In genomic region chr2L:5547288-5547777, dm6 we compare ENCODE assay signal across 4 fruit fly cellular contexts.
TF ChIP-seq lines count a peak whose summit lies in the region.

No protein-coding gene starts in this region.

- peak; percentile 2 for TF ChIP-seq CTCF in whole organism, embryonic (GFP tag; optimal IDR thresholded peaks at IDR 0.05; lab: Kevin White, UChicago)

TF ChIP-seq in whole organism, adult, 20 proteins besides CTCF, POLR2A, EP300 and RAD21:
- TF ChIP-seq cic (GFP tag; optimal IDR thresholded peaks at IDR 0.05; lab: Kevin White, UChicago) = peak; percentile 96
- TF ChIP-seq bab1 (GFP tag; optimal IDR thresholded peaks at IDR 0.05; lab: Kevin White, UChicago) = no peak
- peak; percentile 10 for TF ChIP-seq CG7045 (GFP tag; optimal IDR thresholded peaks at IDR 0.05; lab: Kevin White, UChicago)
- TF ChIP-seq Crg-1 (GFP tag; optimal IDR thresholded peaks at IDR 0.05; lab: Kevin White, UChicago) = peak; percentile 0
- TF ChIP-seq Mnt (GFP tag; optimal IDR thresholded peaks at IDR 0.05; lab: Kevin White, UChicago) = peak; percentile 5
- TF ChIP-seq ovo (GFP tag; optimal IDR thresholded peaks at IDR 0.05; lab: Kevin White, UChicago) = peak; percentile 7
- TF ChIP-seq CG33017 (tag; optimal IDR thresholded peaks at IDR 0.05; lab: Kevin White, UChicago) = peak; percentile 34
- no peak for TF ChIP-seq cnc (optimal IDR thresholded peaks at IDR 0.05; lab: Kevin White, UChicago)
- peak; percentile 21 for TF ChIP-seq kay (GFP tag; lab: Kevin White, UChicago; ENCODE audit: borderline replicate concordance)
- TF ChIP-seq toe (GFP tag; optimal IDR thresholded peaks at IDR 0.05; lab: Kevin White, UChicago) = peak; percentile 40
- peak; percentile 46 for TF ChIP-seq CG7101 (tag; optimal IDR thresholded peaks at IDR 0.05; lab: Kevin White, UChicago)
- TF ChIP-seq tj (GFP tag; optimal IDR thresholded peaks at IDR 0.05; lab: Kevin White, UChicago) = peak; percentile 80
- TF ChIP-seq CG12768 (GFP tag; optimal IDR thresholded peaks at IDR 0.05; lab: Kevin White, UChicago) = peak; percentile 45
- no peak for TF ChIP-seq CG5204 (GFP tag; optimal IDR thresholded peaks at IDR 0.05; lab: Kevin White, UChicago)

TF ChIP-seq in whole organism, embryonic, 481 proteins besides CTCF, POLR2A, EP300 and RAD21 (continues in another document):
- TF ChIP-seq Rfx (GFP tag; IDR thresholded peaks at IDR 0.05; lab: Robert Waterston, UW) (no peak), CG31224 (GFP tag; IDR thresholded peaks at IDR 0.05; lab: Robert Waterston, UW) (no peak), CG1233 (GFP tag; optimal IDR thresholded peaks at IDR 0.05; lab: Kevin White, UChicago) (peak; percentile 12), Adf1 (GFP tag; IDR thresholded peaks at IDR 0.05; lab: Robert Waterston, UW) (no peak), CG11093 (GFP tag; IDR thresholded peaks at IDR 0.05; lab: Robert Waterston, UW) (no peak), Xrp1 (GFP tag; IDR thresholded peaks at IDR 0.05; lab: Robert Waterston, UW) (no peak), CG12769 (tag; optimal IDR thresholded peaks at IDR 0.05; lab: Kevin White, UChicago) (no peak), sug (tag; optimal IDR thresholded peaks at IDR 0.05; lab: Kevin White, UChicago) (peak; percentile 89), CG8281 (tag; optimal IDR thresholded peaks at IDR 0.05; lab: Kevin White, UChicago) (peak; percentile 92), CG17612 (GFP tag; IDR thresholded peaks at IDR 0.05; lab: Robert Waterston, UW) (no peak), CG10431 (GFP tag; optimal IDR thresholded peaks at IDR 0.05; lab: Kevin White, UChicago) (peak; percentile 37), cad (GFP tag; optimal IDR thresholded peaks at IDR 0.05; lab: Kevin White, UChicago) (no peak), Ada2b (GFP tag; IDR thresholded peaks at IDR 0.05; lab: Robert Waterston, UW) (no peak), da (GFP tag; optimal IDR thresholded peaks at IDR 0.05; lab: Kevin White, UChicago) (no peak), CG16813 (GFP tag; IDR thresholded peaks at IDR 0.05; lab: Robert Waterston, UW; ENCODE audit: partially characterized antibody) (no peak; the same call in 2 of the 3 replicates), dpn (GFP tag; optimal IDR thresholded peaks at IDR 0.05; lab: Kevin White, UChicago) (no peak), ERR (GFP tag; optimal IDR thresholded peaks at IDR 0.05; lab: Kevin White, UChicago) (no peak), salm (tag; optimal IDR thresholded peaks at IDR 0.05; lab: Kevin White, UChicago) (peak; percentile 30), ara (GFP tag; IDR thresholded peaks at IDR 0.05; lab: Robert Waterston, UW) (peak; percentile 49; the same call in 1 of the 2 replicates), Scr (GFP tag; IDR thresholded peaks at IDR 0.05; lab: Robert Waterston, UW; ENCODE audit: partially characterized antibody) (no peak), dmrt11E (tag; optimal IDR thresholded peaks at IDR 0.05; lab: Kevin White, UChicago) (no peak), gem (tag; optimal IDR thresholded peaks at IDR 0.05; lab: Kevin White, UChicago) (no peak), CG10321 (GFP tag; IDR thresholded peaks at IDR 0.05; lab: Robert Waterston, UW) (no peak), pan (optimal IDR thresholded peaks at IDR 0.05; lab: Kevin White, UChicago) (no peak), pan (GFP tag; optimal IDR thresholded peaks at IDR 0.05 in 1 of 2, IDR thresholded peaks at IDR 0.05 in 1 of 2) (no peak), Vsx1 (GFP tag; optimal IDR thresholded peaks at IDR 0.05; lab: Kevin White, UChicago) (peak; percentile 77), Atf6 (GFP tag; IDR thresholded peaks at IDR 0.05; lab: Robert Waterston, UW) (no peak)

TF ChIP-seq in whole organism, prepupa, 60 proteins besides CTCF, POLR2A, EP300 and RAD21:
- TF ChIP-seq vri (GFP tag; optimal IDR thresholded peaks at IDR 0.05; lab: Kevin White, UChicago) (peak; percentile 5), svp (GFP tag; lab: Kevin White, UChicago) (peak; percentile 62), fkh (GFP tag; optimal IDR thresholded peaks at IDR 0.05; lab: Kevin White, UChicago) (no peak), dsx (GFP tag; optimal IDR thresholded peaks at IDR 0.05; lab: Kevin White, UChicago; ENCODE audit: poor library complexity, severe bottlenecking) (no peak), Eip93F (GFP tag; optimal IDR thresholded peaks at IDR 0.05; lab: Kevin White, UChicago) (peak; percentile 25), CG4318 (GFP tag; optimal IDR thresholded peaks at IDR 0.05; lab: Kevin White, UChicago) (no peak), ss (GFP tag; optimal IDR thresholded peaks at IDR 0.05; lab: Kevin White, UChicago) (no peak), dac (GFP tag; optimal IDR thresholded peaks at IDR 0.05; lab: Kevin White, UChicago) (no peak), CG6163 (GFP tag; IDR thresholded peaks at IDR 0.05; lab: Robert Waterston, UW) (no peak), CG7368 (GFP tag; optimal IDR thresholded peaks at IDR 0.05; lab: Kevin White, UChicago) (no peak), Hr38 (GFP tag; optimal IDR thresholded peaks at IDR 0.05; lab: Kevin White, UChicago) (no peak), Blimp-1 (GFP tag; optimal IDR thresholded peaks at IDR 0.05; lab: Kevin White, UChicago) (peak; percentile 1)

TF ChIP-seq in whole organism, wandering third instar larva, 38 proteins besides CTCF, POLR2A, EP300 and RAD21:
- no peak for TF ChIP-seq psq (GFP tag; optimal IDR thresholded peaks at IDR 0.05; lab: Kevin White, UChicago)
- TF ChIP-seq Dif (GFP tag; optimal IDR thresholded peaks at IDR 0.05; lab: Kevin White, UChicago; ENCODE audit: partially characterized antibody) = peak; percentile 13
- TF ChIP-seq ey (GFP tag; optimal IDR thresholded peaks at IDR 0.05; lab: Kevin White, UChicago) = no peak
- no peak for TF ChIP-seq OdsH (GFP tag; optimal IDR thresholded peaks at IDR 0.05; lab: Kevin White, UChicago)
- peak; percentile 67 for TF ChIP-seq rgr (GFP tag; optimal IDR thresholded peaks at IDR 0.05; lab: Kevin White, UChicago)
- no peak for TF ChIP-seq foxo (GFP tag; optimal IDR thresholded peaks at IDR 0.05; lab: Kevin White, UChicago)
